Worm (Caenorhabditis elegans) whole organism, L4 larva: ENCODE data around the gene glt-5.

Experiments
- aly-2 ChIP-seq: sonication (generic microtip); optimal IDR thresholded peaks from 2 replicates; lab custom pipeline; 2018; ENCODE audit warnings: missing biosample characterization, missing genetic modification characterization
- ceh-62 ChIP-seq: sonication (generic microtip); optimal IDR thresholded peaks from 2 replicates; lab custom pipeline; 2017; ENCODE audit warnings: missing biosample characterization, missing genetic modification characterization
- dmd-6 ChIP-seq: fragments of 200-800 bp; sonication (Bioruptor generic); IDR thresholded peaks from 2 replicates; pipeline ENCODE4 v1.3.6; 2022; ENCODE audit warnings: missing genetic modification reagents, missing genetic modification characterization, missing compliant biosample characterization
- dmd-8 ChIP-seq: fragments of 200-800 bp; sonication (Bioruptor generic); IDR thresholded peaks from 2 replicates; pipeline ENCODE4 v1.3.6; 2022; ENCODE audit warnings: missing genetic modification characterization, missing compliant biosample characterization
- nhr-237 ChIP-seq: sonication (generic microtip); optimal IDR thresholded peaks from 2 replicates; lab custom pipeline; 2017; ENCODE audit warnings: missing biosample characterization, missing genetic modification characterization
- rbr-2 ChIP-seq: sonication (generic microtip); optimal IDR thresholded peaks from 2 replicates; lab custom pipeline; 2016; ENCODE audit warnings: missing genotype, missing genetic modification characterization, missing compliant biosample characterization
- unc-130 ChIP-seq: sonication (generic microtip); optimal IDR thresholded peaks from 2 replicates; lab custom pipeline; 2016; ENCODE audit warnings: missing genetic modification reagents, missing genetic modification characterization, missing compliant biosample characterization
- unc-39 ChIP-seq: sonication (generic microtip); optimal IDR thresholded peaks from 2 replicates; lab custom pipeline; 2017; ENCODE audit warnings: missing biosample characterization, missing genetic modification characterization
- ztf-11 ChIP-seq: fragments of 150-350 bp; optimal IDR thresholded peaks from 2 replicates; lab custom pipeline; 2014; ENCODE audit warnings: missing biosample characterization, missing genetic modification characterization

DNA sequence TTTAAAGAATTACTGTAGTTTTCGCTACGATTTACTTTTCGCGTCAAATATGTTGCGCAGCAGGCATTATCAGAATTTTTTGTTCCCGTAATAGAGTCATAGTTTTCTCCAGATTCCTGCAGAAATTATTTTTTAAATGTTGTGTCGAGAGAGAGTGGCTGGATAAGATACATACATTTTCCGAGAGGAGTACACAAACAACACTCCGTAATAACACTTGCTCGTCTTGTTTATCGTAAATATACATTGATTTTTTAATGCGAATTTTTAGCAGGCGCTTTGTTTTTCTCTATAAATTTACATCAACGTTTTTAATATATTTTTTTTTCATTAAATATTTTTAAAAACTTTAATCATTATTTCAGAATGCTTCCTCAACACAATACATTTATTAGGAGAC is 39.7 kb downstream of the glt-5 start, which contains the start of gene taf-8:
- no peak for TF ChIP-seq dmd-6 (GFP tag; lab: Robert Waterston, UW)
- no peak for TF ChIP-seq rbr-2 (tag; lab: Kevin White, UChicago)
- no peak for TF ChIP-seq nhr-237 (tag; lab: Kevin White, UChicago)
- TF ChIP-seq ztf-11, result no peak
- no peak for TF ChIP-seq unc-130 (GFP tag; lab: Kevin White, UChicago)
- no peak for TF ChIP-seq aly-2 (tag; lab: Kevin White, UChicago)
- TF ChIP-seq dmd-8, result no peak
- TF ChIP-seq ceh-62 (tag; lab: Kevin White, UChicago), result no peak
- TF ChIP-seq unc-39 (tag; lab: Kevin White, UChicago), result no peak
